Fruit fly (Drosophila melanogaster) whole organism, embryonic: ENCODE results near the gene Sas-4.
A peak's percentile ranks its signal among the peaks of the same experiment; 100 is the strongest.

ENCODE experiments used
- CG10959 ChIP-seq: fragments of 200-800 bp; sonication (Bioruptor generic); IDR thresholded peaks from 2 replicates; pipeline ENCODE4 v1.3.6; 2022; ENCODE audit warnings: missing biosample characterization, missing genetic modification characterization
- CG12071 ChIP-seq: fragments of 200-800 bp; sonication (Bioruptor generic); optimal IDR thresholded peaks from 3 replicates; lab custom pipeline; 2018; ENCODE audit warnings: missing biosample characterization, mild to moderate bottlenecking, missing genetic modification characterization
- CG12659 ChIP-seq: fragments of 200-800 bp; sonication (Bioruptor generic); optimal IDR thresholded peaks from 3 replicates; lab custom pipeline; 2017; ENCODE audit warnings: mild to moderate bottlenecking, missing biosample characterization, missing genetic modification reagents, missing genetic modification characterization
- CG12942 ChIP-seq: fragments of 200-800 bp; sonication (Bioruptor generic); optimal IDR thresholded peaks from 3 replicates; lab custom pipeline; 2016; ENCODE audit warnings: missing biosample characterization, missing genetic modification characterization
- CG15696 ChIP-seq: fragments of 200-800 bp; sonication (Bioruptor generic); optimal IDR thresholded peaks from 2 replicates; lab custom pipeline; 2019; ENCODE audit warnings: missing biosample characterization, mild to moderate bottlenecking, missing genetic modification characterization, moderate library complexity
- CG1647 ChIP-seq: fragments of 200-800 bp; sonication (Bioruptor generic); optimal IDR thresholded peaks from 3 replicates; lab custom pipeline; 2016; ENCODE audit warnings: missing biosample characterization, missing genetic modification characterization
- CG1832 ChIP-seq: fragments of 200-800 bp; sonication (Bioruptor generic); optimal IDR thresholded peaks from 2 replicates; lab custom pipeline; 2017; ENCODE audit warnings: missing biosample characterization, mild to moderate bottlenecking, missing genetic modification characterization, inconsistent platforms
- CG2712 ChIP-seq: fragments of 200-800 bp; optimal IDR thresholded peaks from 3 replicates; lab custom pipeline; 2019; ENCODE audit warnings: missing biosample characterization, mild to moderate bottlenecking, missing genetic modification characterization, moderate library complexity
- CG4360 ChIP-seq: fragments of 200-800 bp; sonication (Bioruptor generic); IDR thresholded peaks from 2 replicates; pipeline ENCODE4 v1.3.6; 2022; ENCODE audit warnings: missing biosample characterization, missing genetic modification characterization
- CG7928 ChIP-seq: fragments of 200-800 bp; sonication (Bioruptor generic); optimal IDR thresholded peaks from 2 replicates; lab custom pipeline; 2017; ENCODE audit warnings: missing biosample characterization, mild to moderate bottlenecking, missing genetic modification characterization
- CG8281 ChIP-seq: fragments of 200-800 bp; sonication (Bioruptor generic); optimal IDR thresholded peaks from 2 replicates; lab custom pipeline; 2018; ENCODE audit warnings: missing biosample characterization, mild to moderate bottlenecking, missing genetic modification characterization, moderate library complexity
- CG9437 ChIP-seq: fragments of 200-800 bp; sonication (Bioruptor generic); optimal IDR thresholded peaks from 2 replicates; lab custom pipeline; 2018; ENCODE audit warnings: missing biosample characterization, mild to moderate bottlenecking, missing genetic modification characterization
- CG9727 ChIP-seq: fragments of 200-800 bp; sonication (Bioruptor generic); optimal IDR thresholded peaks from 3 replicates; lab custom pipeline; 2017; ENCODE audit warnings: missing biosample characterization, mild to moderate bottlenecking, missing genetic modification characterization
- CG9817 ChIP-seq: fragments of 200-800 bp; sonication (Bioruptor generic); optimal IDR thresholded peaks from 2 replicates; lab custom pipeline; 2018; ENCODE audit warnings: missing biosample characterization, mild to moderate bottlenecking, missing genetic modification characterization, moderate library complexity
- CG9932 ChIP-seq: fragments of 200-800 bp; sonication (Bioruptor generic); IDR thresholded peaks from 2 replicates; pipeline ENCODE4 v1.3.6; 2022; ENCODE audit warnings: missing biosample characterization, missing genetic modification characterization
- CoRest ChIP-seq: fragments of 200-800 bp; sonication (Bioruptor generic); optimal IDR thresholded peaks from 3 replicates; lab custom pipeline; 2018; ENCODE audit warnings: missing biosample characterization, mild to moderate bottlenecking, missing genetic modification characterization, moderate library complexity
- Dad ChIP-seq: fragments of 200-800 bp; sonication (Bioruptor generic); optimal IDR thresholded peaks from 3 replicates; lab custom pipeline; 2016; ENCODE audit warnings: missing biosample characterization, missing genetic modification characterization
- Dbx ChIP-seq: fragments of 200-800 bp; sonication (Bioruptor generic); IDR thresholded peaks from 3 replicates; pipeline ENCODE4 v1.3.6; 2022; ENCODE audit warnings: missing biosample characterization, missing genetic modification characterization
- Eip74EF ChIP-seq, 2 experiments: fragments of 200-800 bp in 1 of 2; fragments of >200 bp in 1 of 2; sonication (Bioruptor generic) in 1 of 2; optimal IDR thresholded peaks; 2 replicates each; lab custom pipeline; 2017 to 2019; ENCODE audit warnings: missing biosample characterization in 2 of 2, missing genetic modification characterization in 2 of 2, mild to moderate bottlenecking in 1 of 2, moderate library complexity in 1 of 2
- Gug ChIP-seq: fragments of 200-800 bp; sonication (Bioruptor generic); IDR thresholded peaks from 4 replicates; pipeline ENCODE4 v1.3.6; 2022; ENCODE audit warnings: missing biosample characterization, missing genetic modification characterization
- HHEX ChIP-seq: fragments of 200-800 bp; sonication (Bioruptor generic); optimal IDR thresholded peaks from 3 replicates; lab custom pipeline; 2017; ENCODE audit warnings: missing biosample characterization, mild to moderate bottlenecking, missing genetic modification characterization, missing genetic modification reagents
- HLH3B ChIP-seq: fragments of 200-800 bp; sonication (Bioruptor generic); IDR thresholded peaks from 2 replicates; pipeline ENCODE4 v1.3.6; 2022; ENCODE audit warnings: missing biosample characterization, missing genetic modification characterization
- Lhr ChIP-seq: fragments of 200-800 bp; sonication (Bioruptor generic); optimal IDR thresholded peaks from 3 replicates; lab custom pipeline; 2017; ENCODE audit warnings: mild to moderate bottlenecking, missing biosample characterization, missing genetic modification reagents, missing genetic modification characterization
- Meics ChIP-seq: fragments of 200-800 bp; sonication (Bioruptor generic); optimal IDR thresholded peaks from 2 replicates; lab custom pipeline; 2017; ENCODE audit warnings: missing biosample characterization, mild to moderate bottlenecking, missing genetic modification characterization
- NFAT ChIP-seq: fragments of 200-800 bp; sonication (Bioruptor generic); IDR thresholded peaks from 2 replicates; pipeline ENCODE4 v1.3.6; 2022; ENCODE audit warnings: missing biosample characterization, missing genetic modification characterization
- NK7.1 ChIP-seq: fragments of 200-800 bp; sonication (Bioruptor generic); optimal IDR thresholded peaks from 3 replicates; lab custom pipeline; 2016; ENCODE audit warnings: missing biosample characterization, missing genetic modification characterization
- Nf-YB ChIP-seq: fragments of 200-800 bp; sonication (Bioruptor generic); optimal IDR thresholded peaks from 3 replicates; lab custom pipeline; 2019; ENCODE audit warnings: missing biosample characterization, mild to moderate bottlenecking, missing genetic modification characterization, moderate library complexity
- Nf-YC ChIP-seq: fragments of 200-800 bp; optimal IDR thresholded peaks from 3 replicates; lab custom pipeline; 2019; ENCODE audit warnings: missing biosample characterization, mild to moderate bottlenecking, missing genetic modification characterization, moderate library complexity
- Ptx1 ChIP-seq: fragments of 200-800 bp; sonication (Bioruptor generic); IDR thresholded peaks from 2 replicates; pipeline ENCODE4 v1.3.6; 2022; ENCODE audit warnings: missing biosample characterization, missing genetic modification characterization
- Sry-β ChIP-seq: fragments of 200-800 bp; sonication (Bioruptor generic); optimal IDR thresholded peaks from 2 replicates; lab custom pipeline; 2018; ENCODE audit warnings: missing biosample characterization, mild to moderate bottlenecking, missing genetic modification characterization, moderate library complexity
- Taf1 ChIP-seq: fragments of 200-800 bp; sonication (Bioruptor generic); IDR thresholded peaks from 2 replicates; pipeline ENCODE4 v1.3.6; 2022; ENCODE audit warnings: missing biosample characterization, missing genetic modification characterization
- Tbp ChIP-seq: fragments of >200 bp; optimal IDR thresholded peaks from 2 replicates; lab custom pipeline; 2018; ENCODE audit warnings: missing biosample characterization, missing genetic modification characterization
- Usf ChIP-seq: fragments of 200-800 bp; sonication (Bioruptor generic); optimal IDR thresholded peaks from 2 replicates; lab custom pipeline; 2017; ENCODE audit warnings: missing genotype, missing biosample characterization, missing genetic modification characterization
- ara ChIP-seq: fragments of 200-800 bp; sonication (Bioruptor generic); IDR thresholded peaks from 2 replicates; pipeline ENCODE4 v1.3.6; 2022; ENCODE audit warnings: missing biosample characterization, missing genetic modification characterization
- ato ChIP-seq: fragments of 200-800 bp; sonication (Bioruptor generic); IDR thresholded peaks from 2 replicates; pipeline ENCODE4 v1.3.6; 2022; ENCODE audit warnings: missing biosample characterization, missing genetic modification characterization; ENCODE audit not compliant: partially characterized antibody
- cas ChIP-seq: fragments of 200-800 bp; sonication (Bioruptor generic); IDR thresholded peaks from 2 replicates; pipeline ENCODE4 v1.3.6; 2022; ENCODE audit warnings: missing biosample characterization, missing genetic modification characterization
- cato ChIP-seq: fragments of 200-800 bp; sonication (Bioruptor generic); optimal IDR thresholded peaks from 2 replicates; lab custom pipeline; 2016; ENCODE audit warnings: missing biosample characterization, missing genetic modification characterization, borderline replicate concordance
- crol ChIP-seq: fragments of 200-800 bp; sonication (Bioruptor generic); IDR thresholded peaks from 2 replicates; pipeline ENCODE4 v1.3.6; 2022; ENCODE audit warnings: missing biosample characterization, missing genetic modification characterization
- dm ChIP-seq: fragments of 200-800 bp; sonication (Bioruptor generic); optimal IDR thresholded peaks from 3 replicates; lab custom pipeline; 2016; ENCODE audit warnings: missing biosample characterization, missing genetic modification characterization
- dmrt11E ChIP-seq: fragments of 200-800 bp; sonication (Bioruptor generic); optimal IDR thresholded peaks from 3 replicates; lab custom pipeline; 2018; ENCODE audit warnings: missing biosample characterization, mild to moderate bottlenecking, missing genetic modification characterization, moderate library complexity
- grn ChIP-seq: fragments of 200-800 bp; sonication (Bioruptor generic); optimal IDR thresholded peaks from 3 replicates; lab custom pipeline; 2017; ENCODE audit warnings: missing biosample characterization, missing genetic modification characterization
- gsb-n ChIP-seq: fragments of 200-800 bp; sonication (Bioruptor generic); optimal IDR thresholded peaks from 3 replicates; lab custom pipeline; 2018; ENCODE audit warnings: missing biosample characterization, mild to moderate bottlenecking, missing genetic modification characterization
- h ChIP-seq: fragments of >200 bp; optimal IDR thresholded peaks from 2 replicates; lab custom pipeline; 2017
- jumu ChIP-seq: fragments of 200-800 bp; sonication (Bioruptor generic); optimal IDR thresholded peaks from 3 replicates; lab custom pipeline; 2016; ENCODE audit warnings: missing biosample characterization, missing genetic modification characterization
- mam ChIP-seq: fragments of 200-800 bp; sonication (Bioruptor generic); optimal IDR thresholded peaks from 3 replicates; lab custom pipeline; 2016; ENCODE audit warnings: missing biosample characterization, missing genetic modification characterization
- onecut ChIP-seq: fragments of 200-800 bp; sonication (Bioruptor generic); IDR thresholded peaks from 2 replicates; pipeline ENCODE4 v1.3.6; 2022; ENCODE audit warnings: missing biosample characterization, missing genetic modification characterization
- pzg ChIP-seq: fragments of 200-800 bp; sonication (Bioruptor generic); optimal IDR thresholded peaks from 3 replicates; lab custom pipeline; 2018; ENCODE audit warnings: missing biosample characterization, mild to moderate bottlenecking, missing genetic modification characterization, moderate library complexity
- sens-2 ChIP-seq: fragments of 200-800 bp; sonication (Bioruptor generic); IDR thresholded peaks from 2 replicates; pipeline ENCODE4 v1.3.6; 2022; ENCODE audit warnings: missing biosample characterization, missing genetic modification characterization
- sim ChIP-seq: fragments of 200-800 bp; sonication (Bioruptor generic); IDR thresholded peaks from 2 replicates; pipeline ENCODE4 v1.3.6; 2022; ENCODE audit warnings: missing biosample characterization, missing genetic modification characterization
- slp2 ChIP-seq: fragments of 200-800 bp; sonication (Bioruptor generic); optimal IDR thresholded peaks from 2 replicates; lab custom pipeline; 2016; ENCODE audit warnings: missing biosample characterization, missing genetic modification characterization
- yki ChIP-seq: fragments of >200 bp; optimal IDR thresholded peaks from 3 replicates; lab custom pipeline; 2018

Gene Sas-4

DNA sequence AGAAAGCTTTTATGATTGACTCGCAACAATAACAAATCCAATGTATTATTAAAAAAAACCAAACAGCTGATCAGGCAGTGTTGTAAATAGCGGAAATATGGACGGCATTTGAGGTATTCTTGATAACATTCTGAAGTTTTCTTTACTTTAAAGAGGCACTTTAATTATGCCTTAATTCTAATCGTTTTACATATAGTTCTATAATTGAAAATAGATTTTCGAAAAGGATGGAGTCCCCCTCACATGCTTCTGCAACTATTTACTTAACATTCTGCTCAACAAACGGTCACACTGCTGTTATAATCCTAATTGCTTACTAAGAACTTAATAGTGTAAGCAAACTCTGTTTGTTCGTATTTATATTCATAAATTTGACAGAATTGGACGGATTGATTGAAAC, 23.2 kb upstream of the Sas-4 start, which contains the start of gene CG10068 (continued):
- TF ChIP-seq cas (peak; percentile 65), jumu (GFP tag; lab: Kevin White, UChicago) (peak; percentile 83), CG2712 (tag; lab: Kevin White, UChicago) (peak; percentile 95), pzg (GFP tag; lab: Kevin White, UChicago) (peak; percentile 64), Ptx1 (GFP tag; lab: Robert Waterston, UW) (peak; percentile 90), mam (GFP tag; lab: Kevin White, UChicago) (peak; percentile 87), NK7.1 (GFP tag; lab: Kevin White, UChicago) (peak; percentile 71), Nf-YC (tag; lab: Kevin White, UChicago) (peak; percentile 75), CG8281 (tag; lab: Kevin White, UChicago) (peak; percentile 63), dm (GFP tag; lab: Kevin White, UChicago) (peak; percentile 62), grn (GFP tag; lab: Kevin White, UChicago) (peak; percentile 13), CG10959 (GFP tag; lab: Robert Waterston, UW) (peak; percentile 90), Tbp (GFP tag; lab: Kevin White, UChicago) (no peak), sens-2 (GFP tag; lab: Robert Waterston, UW) (peak; percentile 92), NFAT (peak; percentile 83), slp2 (peak; percentile 86), CG12071 (GFP tag; lab: Kevin White, UChicago) (peak; percentile 60), Dad (GFP tag; lab: Kevin White, UChicago) (peak; percentile 87), CG4360 (GFP tag; lab: Robert Waterston, UW) (peak; percentile 68), yki (lab: Kevin White, UChicago) (no peak), cato (GFP tag; lab: Kevin White, UChicago) (peak; percentile 64), CG9932 (GFP tag; lab: Robert Waterston, UW) (no peak; the same call in 1 of the 2 replicates), CG1832 (GFP tag; lab: Kevin White, UChicago) (no peak), ara (GFP tag; lab: Robert Waterston, UW) (peak; percentile 94), CG7928 (peak; percentile 38), HHEX (GFP tag; lab: Kevin White, UChicago) (peak; percentile 84), Lhr (GFP tag; lab: Kevin White, UChicago) (peak; percentile 92), CG9727 (GFP tag; lab: Kevin White, UChicago) (peak; percentile 92), CG12942 (GFP tag; lab: Kevin White, UChicago) (peak; percentile 81), CoRest (tag; lab: Kevin White, UChicago) (peak; percentile 88), HLH3B (GFP tag; lab: Robert Waterston, UW) (peak; percentile 93), Sry-β (GFP tag; lab: Kevin White, UChicago) (no peak), h (no peak), crol (GFP tag; lab: Robert Waterston, UW) (peak; percentile 45; the same call in 1 of the 2 replicates), Usf (GFP tag; lab: Kevin White, UChicago) (peak; percentile 22), gsb-n (tag; lab: Kevin White, UChicago) (peak; percentile 90), CG12659 (peak; percentile 93), CG9437 (peak; percentile 62), Meics (GFP tag; lab: Kevin White, UChicago) (peak; percentile 82), sim (GFP tag; lab: Robert Waterston, UW) (peak; percentile 91), CG1647 (peak; percentile 75), Gug (peak; percentile 73; the same call in 2 of the 4 replicates), ato (GFP tag; lab: Robert Waterston, UW) (no peak), Eip74EF (GFP tag; optimal IDR thresholded peaks at IDR 0.05; lab: Kevin White, UChicago) (peak in 1 of 2 experiments; percentile 74), Taf1 (GFP tag; lab: Robert Waterston, UW) (peak; percentile 67), Dbx (GFP tag; lab: Robert Waterston, UW) (peak; percentile 87), CG15696 (tag; lab: Kevin White, UChicago) (peak; percentile 85), Nf-YB (GFP tag; lab: Kevin White, UChicago) (peak; percentile 76), onecut (GFP tag; lab: Robert Waterston, UW) (peak; percentile 80), CG9817 (tag; lab: Kevin White, UChicago) (peak; percentile 69), dmrt11E (peak; percentile 90)
